Fruit fly (Drosophila melanogaster) whole organism, embryonic: ENCODE measurements around the gene CG43895.

ENCODE experiments used
- Atf-2 ChIP-seq: fragments of 200-800 bp; sonication (Bioruptor generic); optimal IDR thresholded peaks from 2 replicates; lab custom pipeline; 2016; ENCODE audit warnings: missing biosample characterization, missing genetic modification characterization
- BEAF-32 ChIP-seq: fragments of 200-800 bp; sonication (Bioruptor generic); optimal IDR thresholded peaks from 3 replicates; lab custom pipeline; 2017; ENCODE audit warnings: missing biosample characterization, missing genetic modification characterization, mild to moderate bottlenecking, moderate library complexity, missing genetic modification reagents
- Bdp1 ChIP-seq: fragments of 200-800 bp; sonication (Bioruptor generic); optimal IDR thresholded peaks from 3 replicates; lab custom pipeline; 2016; ENCODE audit warnings: missing biosample characterization, missing genetic modification characterization
- CG12299 ChIP-seq: fragments of 200-800 bp; sonication (Bioruptor generic); optimal IDR thresholded peaks from 2 replicates; lab custom pipeline; 2018; ENCODE audit warnings: missing biosample characterization, mild to moderate bottlenecking, missing genetic modification characterization
- CG13123 ChIP-seq: fragments of 200-800 bp; sonication (Bioruptor generic); optimal IDR thresholded peaks from 2 replicates; lab custom pipeline; 2016; ENCODE audit warnings: missing biosample characterization, missing genetic modification characterization
- CG14667 ChIP-seq: fragments of 200-800 bp; sonication (Bioruptor generic); IDR thresholded peaks from 2 replicates; pipeline ENCODE4 v1.3.6; 2022; ENCODE audit warnings: missing biosample characterization, missing genetic modification characterization
- CG31224 ChIP-seq: fragments of 200-800 bp; sonication (Bioruptor generic); IDR thresholded peaks from 2 replicates; pipeline ENCODE4 v1.3.6; 2022; ENCODE audit warnings: missing biosample characterization, missing genetic modification characterization
- CG32767 ChIP-seq: fragments of 200-800 bp; sonication (Bioruptor generic); IDR thresholded peaks from 2 replicates; pipeline ENCODE4 v1.3.6; 2022; ENCODE audit warnings: missing biosample characterization, missing genetic modification characterization
- CG32772 ChIP-seq: fragments of 200-800 bp; sonication (Bioruptor generic); IDR thresholded peaks from 2 replicates; pipeline ENCODE4 v1.3.6; 2022; ENCODE audit warnings: missing biosample characterization, missing genetic modification characterization
- CG3726 ChIP-seq: fragments of 200-800 bp; sonication (Bioruptor generic); IDR thresholded peaks from 3 replicates; pipeline ENCODE4, ENCODE4 v1.3.6; 2022; ENCODE audit warnings: missing biosample characterization, missing genetic modification characterization
- CG3847 ChIP-seq: fragments of 200-800 bp; sonication (Bioruptor generic); IDR thresholded peaks from 2 replicates; pipeline ENCODE4 v1.3.6; 2022; ENCODE audit warnings: missing biosample characterization, missing genetic modification characterization
- CG4730 ChIP-seq: fragments of 200-800 bp; sonication (Bioruptor generic); IDR thresholded peaks from 2 replicates; pipeline ENCODE4 v1.3.6; 2022; ENCODE audit warnings: missing biosample characterization, missing genetic modification characterization
- CG5245 ChIP-seq: fragments of 200-800 bp; sonication (Bioruptor generic); optimal IDR thresholded peaks from 3 replicates; lab custom pipeline; 2016; ENCODE audit warnings: missing biosample characterization, missing genetic modification characterization
- CG6254 ChIP-seq: fragments of 200-800 bp; sonication (Bioruptor generic); optimal IDR thresholded peaks from 3 replicates; lab custom pipeline; 2017; ENCODE audit warnings: mild to moderate bottlenecking, missing biosample characterization, missing genetic modification reagents, missing genetic modification characterization
- CG7357 ChIP-seq: fragments of 200-800 bp; sonication (Bioruptor generic); IDR thresholded peaks from 3 replicates; pipeline ENCODE4 v1.3.6; 2022; ENCODE audit warnings: missing biosample characterization, missing genetic modification characterization
- CG8089 ChIP-seq: fragments of 200-800 bp; sonication (Bioruptor generic); optimal IDR thresholded peaks from 3 replicates; lab custom pipeline; 2016; ENCODE audit warnings: missing biosample characterization, missing genetic modification characterization
- CG8944 ChIP-seq: fragments of 200-800 bp; sonication (Bioruptor generic); optimal IDR thresholded peaks from 3 replicates; lab custom pipeline; 2016; ENCODE audit warnings: missing biosample characterization, missing genetic modification characterization
- Dbx ChIP-seq: fragments of 200-800 bp; sonication (Bioruptor generic); IDR thresholded peaks from 3 replicates; pipeline ENCODE4 v1.3.6; 2022; ENCODE audit warnings: missing biosample characterization, missing genetic modification characterization
- Fer2 ChIP-seq: fragments of 200-800 bp; sonication (Bioruptor generic); optimal IDR thresholded peaks from 2 replicates; lab custom pipeline; 2018; ENCODE audit warnings: missing biosample characterization, mild to moderate bottlenecking, missing genetic modification characterization, moderate library complexity
- Fer3 ChIP-seq: fragments of 200-800 bp; sonication (Bioruptor generic); optimal IDR thresholded peaks from 2 replicates; lab custom pipeline; 2018; ENCODE audit warnings: missing biosample characterization, mild to moderate bottlenecking, missing genetic modification characterization, moderate library complexity
- HLH3B ChIP-seq: fragments of 200-800 bp; sonication (Bioruptor generic); IDR thresholded peaks from 2 replicates; pipeline ENCODE4 v1.3.6; 2022; ENCODE audit warnings: missing biosample characterization, missing genetic modification characterization
- Lhr ChIP-seq: fragments of 200-800 bp; sonication (Bioruptor generic); optimal IDR thresholded peaks from 3 replicates; lab custom pipeline; 2017; ENCODE audit warnings: mild to moderate bottlenecking, missing biosample characterization, missing genetic modification reagents, missing genetic modification characterization
- Med ChIP-seq: fragments of 200-800 bp; sonication (Bioruptor generic); peaks from one replicate; lab custom pipeline; 2016; ENCODE audit warnings: missing biosample characterization, missing genetic modification characterization, mild to moderate bottlenecking, inconsistent platforms, moderate library complexity
- NfI ChIP-seq: fragments of 200-800 bp; sonication (Bioruptor generic); optimal IDR thresholded peaks from 3 replicates; lab custom pipeline; 2018; ENCODE audit warnings: missing biosample characterization, mild to moderate bottlenecking, missing genetic modification characterization, moderate library complexity
- PHDP ChIP-seq: fragments of 200-800 bp; sonication (Bioruptor generic); optimal IDR thresholded peaks from 3 replicates; lab custom pipeline; 2018; ENCODE audit warnings: missing biosample characterization, mild to moderate bottlenecking, missing genetic modification characterization, moderate library complexity
- Pdp1 ChIP-seq, 2 experiments: fragments of 200-800 bp; sonication (Bioruptor generic); optimal IDR thresholded peaks; 3 replicates each; lab custom pipeline; 2016; ENCODE audit warnings: missing biosample characterization in 2 of 2, missing genetic modification characterization in 2 of 2, mild to moderate bottlenecking in 1 of 2, moderate library complexity in 1 of 2
- Sry-β ChIP-seq: fragments of 200-800 bp; sonication (Bioruptor generic); optimal IDR thresholded peaks from 2 replicates; lab custom pipeline; 2018; ENCODE audit warnings: missing biosample characterization, mild to moderate bottlenecking, missing genetic modification characterization, moderate library complexity
- ac ChIP-seq: fragments of 200-800 bp; sonication (Bioruptor generic); optimal IDR thresholded peaks from 3 replicates; lab custom pipeline; 2017; ENCODE audit warnings: missing biosample characterization, mild to moderate bottlenecking, missing genetic modification characterization
- ara ChIP-seq: fragments of 200-800 bp; sonication (Bioruptor generic); IDR thresholded peaks from 2 replicates; pipeline ENCODE4 v1.3.6; 2022; ENCODE audit warnings: missing biosample characterization, missing genetic modification characterization
- crp ChIP-seq, 2 experiments: fragments of 200-800 bp; sonication (Bioruptor generic); optimal IDR thresholded peaks; 2 replicates in 1 of 2; 3 replicates in 1 of 2; lab custom pipeline; 2017; ENCODE audit warnings: missing biosample characterization in 2 of 2, missing genetic modification characterization in 2 of 2, mild to moderate bottlenecking in 1 of 2, moderate library complexity in 1 of 2
- gem ChIP-seq: fragments of 200-800 bp; sonication (Bioruptor generic); optimal IDR thresholded peaks from 2 replicates; lab custom pipeline; 2019; ENCODE audit warnings: missing biosample characterization, mild to moderate bottlenecking, missing genetic modification characterization, moderate library complexity
- grau ChIP-seq: fragments of 200-800 bp; optimal IDR thresholded peaks from 3 replicates; lab custom pipeline; 2019; ENCODE audit warnings: missing biosample characterization, mild to moderate bottlenecking, missing genetic modification characterization, moderate library complexity
- jumu ChIP-seq: fragments of 200-800 bp; sonication (Bioruptor generic); optimal IDR thresholded peaks from 3 replicates; lab custom pipeline; 2016; ENCODE audit warnings: missing biosample characterization, missing genetic modification characterization
- ken ChIP-seq: fragments of 200-800 bp; sonication (Bioruptor generic); IDR thresholded peaks from 3 replicates; pipeline ENCODE4 v1.3.6; 2022; ENCODE audit warnings: missing biosample characterization, missing genetic modification characterization
- lab ChIP-seq: fragments of 200-800 bp; sonication (Bioruptor generic); optimal IDR thresholded peaks from 3 replicates; lab custom pipeline; 2017; ENCODE audit warnings: missing biosample characterization, missing genetic modification characterization, mild to moderate bottlenecking, moderate library complexity, missing genetic modification reagents
- nerfin-1 ChIP-seq: fragments of 200-800 bp; sonication (Bioruptor generic); optimal IDR thresholded peaks from 3 replicates; lab custom pipeline; 2019; ENCODE audit warnings: missing biosample characterization, mild to moderate bottlenecking, missing genetic modification characterization, moderate library complexity
- nom ChIP-seq: fragments of 200-800 bp; sonication (Bioruptor generic); optimal IDR thresholded peaks from 2 replicates; lab custom pipeline; 2017; ENCODE audit warnings: missing biosample characterization, missing genetic modification characterization, mild to moderate bottlenecking, moderate library complexity, missing genetic modification reagents
- otp ChIP-seq: fragments of 200-800 bp; sonication (Bioruptor generic); IDR thresholded peaks from 3 replicates; pipeline ENCODE4, ENCODE4 v1.3.6; 2022; ENCODE audit warnings: missing biosample characterization, missing genetic modification characterization
- pan ChIP-seq, 4 experiments: fragments of >200 bp in 3 of 4; fragments of 200-800 bp in 1 of 4; sonication (Bioruptor generic) in 1 of 4; optimal IDR thresholded peaks in 3 of 4; IDR thresholded peaks in 1 of 4; 2 replicates each; pipeline versions ENCODE4 v1.3.6 to Lab custom; 2017 to 2022; ENCODE audit warnings: missing biosample characterization in 2 of 4, missing genetic modification characterization in 2 of 4, mixed read lengths in 1 of 4
- peb ChIP-seq: fragments of 200-800 bp; sonication (Bioruptor generic); IDR thresholded peaks from 2 replicates; pipeline ENCODE4 v1.3.6; 2022; ENCODE audit warnings: missing biosample characterization, missing genetic modification characterization
- phol ChIP-seq: fragments of 200-800 bp; sonication (Bioruptor generic); optimal IDR thresholded peaks from 3 replicates; lab custom pipeline; 2018; ENCODE audit warnings: missing biosample characterization, mild to moderate bottlenecking, missing genetic modification characterization, moderate library complexity
- row ChIP-seq: fragments of 200-800 bp; sonication (Bioruptor generic); IDR thresholded peaks from 3 replicates; pipeline ENCODE4 v1.3.6; 2022; ENCODE audit warnings: missing biosample characterization, missing genetic modification characterization
- sens ChIP-seq: fragments of 200-800 bp; sonication (Bioruptor generic); peaks from one replicate; lab custom pipeline; 2016; ENCODE audit warnings: missing biosample characterization, missing genetic modification characterization
- sob ChIP-seq: fragments of 200-800 bp; sonication (Bioruptor generic); IDR thresholded peaks from 2 replicates; pipeline ENCODE4 v1.3.6; 2022; ENCODE audit warnings: missing biosample characterization, missing genetic modification characterization
- sug ChIP-seq: fragments of 200-800 bp; optimal IDR thresholded peaks from 2 replicates; lab custom pipeline; 2019; ENCODE audit warnings: missing biosample characterization, mild to moderate bottlenecking, missing genetic modification characterization, moderate library complexity
- vnd ChIP-seq: fragments of 200-800 bp; sonication (Bioruptor generic); IDR thresholded peaks from 3 replicates; pipeline ENCODE4 v1.3.6; 2022; ENCODE audit warnings: missing biosample characterization, missing genetic modification characterization; ENCODE audit not compliant: partially characterized antibody
- wek ChIP-seq: fragments of 200-800 bp; sonication (Bioruptor generic); optimal IDR thresholded peaks from 3 replicates; lab custom pipeline; 2018; ENCODE audit warnings: missing biosample characterization, mild to moderate bottlenecking, missing genetic modification characterization, moderate library complexity
- zfh2 ChIP-seq: fragments of 200-800 bp; sonication (Bioruptor generic); optimal IDR thresholded peaks from 2 replicates; lab custom pipeline; 2016; ENCODE audit warnings: missing biosample characterization, missing genetic modification characterization

The CG43895 gene

DNA sequence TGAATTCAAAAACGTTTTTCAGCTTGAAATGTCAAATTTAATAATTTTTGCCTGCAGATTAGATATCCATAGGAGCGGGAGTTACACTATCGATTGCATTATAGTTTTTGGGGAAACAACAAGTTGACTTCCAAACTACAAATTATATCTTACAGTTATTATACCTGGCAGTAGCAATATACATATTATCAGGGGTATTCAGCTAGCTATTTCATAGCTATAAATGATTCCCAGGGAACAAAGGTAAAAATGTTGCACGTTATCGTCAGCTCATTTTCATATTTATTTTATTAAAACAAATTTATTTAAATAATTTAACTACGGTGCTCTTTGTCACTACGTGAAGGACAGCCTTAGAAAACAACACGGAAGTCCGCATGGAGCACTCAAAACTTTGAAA, 16.6 kb upstream of the CG43895 start:
- TF ChIP-seq CG32772 (no peak), phol (tag; lab: Kevin White, UChicago) (peak; percentile 9), wek (GFP tag; lab: Kevin White, UChicago) (peak; percentile 75), CG4730 (GFP tag; lab: Robert Waterston, UW) (no peak), row (GFP tag; lab: Robert Waterston, UW) (peak; percentile 37; the same call in 1 of the 3 replicates), peb (GFP tag; lab: Robert Waterston, UW) (no peak), Sry-β (GFP tag; lab: Kevin White, UChicago) (peak; percentile 59), pan (optimal IDR thresholded peaks at IDR 0.05; lab: Kevin White, UChicago) (no peak), pan (GFP tag; optimal IDR thresholded peaks at IDR 0.05 in 1 of 2, IDR thresholded peaks at IDR 0.05 in 1 of 2) (peak in 1 of 2 experiments; percentile 12), gem (tag; lab: Kevin White, UChicago) (peak; percentile 6)
- TF ChIP-seq, all 482 proteins: peak for 6

DNA sequence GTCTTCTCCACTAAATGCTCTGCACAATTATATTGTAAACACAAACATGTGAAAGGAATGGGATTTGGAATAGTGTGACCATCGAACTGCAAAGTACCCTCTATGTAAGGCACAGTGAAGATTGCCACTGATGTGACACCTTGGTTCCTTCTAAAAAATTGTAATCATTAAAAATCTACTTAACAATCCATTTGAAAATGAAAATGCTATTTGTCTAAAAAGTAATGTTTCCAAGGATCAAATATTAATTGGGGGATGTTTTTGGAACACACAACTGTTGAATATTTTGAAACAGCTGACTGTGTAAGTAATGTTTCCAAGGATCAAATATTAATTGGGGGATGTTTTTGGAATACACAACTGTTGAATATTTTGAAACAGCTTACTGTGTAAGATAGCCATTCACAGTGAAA, 14.7 kb upstream of the CG43895 start, which contains the start of gene CG32448:
Gene CG32448, minus strand, starts transcription at position 304 of the 413 bp plus-strand sequence.
- TF ChIP-seq crp (GFP tag; optimal IDR thresholded peaks at IDR 0.05; lab: Kevin White, UChicago) (peak in 1 of 2 experiments; percentile 74), sug (tag; lab: Kevin White, UChicago) (peak; percentile 21), CG13123 (GFP tag; lab: Kevin White, UChicago) (peak; percentile 51), CG3847 (GFP tag; lab: Robert Waterston, UW) (peak; percentile 74), sob (GFP tag; lab: Robert Waterston, UW) (peak; percentile 75), ken (GFP tag; lab: Robert Waterston, UW) (peak; percentile 71), zfh2 (peak; percentile 67), Atf-2 (GFP tag; lab: Kevin White, UChicago) (peak; percentile 49), CG5245 (GFP tag; lab: Kevin White, UChicago) (peak; percentile 15), CG8944 (GFP tag; lab: Kevin White, UChicago) (peak; percentile 64), Dbx (GFP tag; lab: Robert Waterston, UW) (peak; percentile 64; the same call in 1 of the 3 replicates), lab (GFP tag; lab: Kevin White, UChicago) (no peak), Med (GFP tag; lab: Kevin White, UChicago) (peak; percentile 94), jumu (peak; percentile 58), Bdp1 (GFP tag; lab: Kevin White, UChicago) (peak; percentile 0), grau (peak; percentile 98), CG14667 (peak; percentile 63), nom (peak; percentile 6), nerfin-1 (tag; lab: Kevin White, UChicago) (peak; percentile 32), Fer2 (tag; lab: Kevin White, UChicago) (no peak), HLH3B (GFP tag; lab: Robert Waterston, UW) (peak; percentile 53; the same call in 1 of the 2 replicates), ac (no peak), Fer3 (tag; lab: Kevin White, UChicago) (peak; percentile 34), vnd (GFP tag; lab: Robert Waterston, UW) (no peak), CG8089 (GFP tag; lab: Kevin White, UChicago) (peak; percentile 52), Pdp1 (GFP tag; optimal IDR thresholded peaks at IDR 0.05; lab: Kevin White, UChicago) (peak; percentile 53 to 65), CG7357 (GFP tag; lab: Robert Waterston, UW) (peak; percentile 56; the same call in 1 of the 3 replicates), ara (GFP tag; lab: Robert Waterston, UW) (peak; percentile 44; the same call in 1 of the 2 replicates), CG32767 (GFP tag; lab: Robert Waterston, UW) (peak; percentile 51; the same call in 1 of the 2 replicates), Lhr (no peak), CG12299 (tag; lab: Kevin White, UChicago) (no peak), CG3726 (GFP tag; lab: Robert Waterston, UW) (no peak; the same call in 2 of the 3 replicates), sens (GFP tag; lab: Kevin White, UChicago) (peak; percentile 91), CG6254 (no peak), BEAF-32 (GFP tag; lab: Kevin White, UChicago) (peak; percentile 9), CG31224 (peak; percentile 61), otp (peak; percentile 58; the same call in 1 of the 3 replicates), PHDP (peak; percentile 42), NfI (peak; percentile 56)
